Worm (Caenorhabditis elegans) whole organism, L3 larva: ENCODE measurements around the gene ttll-4.
A peak's percentile ranks its signal among the peaks of the same experiment; 100 is the strongest.

ENCODE experiments used
- R02D3.7 ChIP-seq: fragments of 150-350 bp; optimal IDR thresholded peaks from 2 replicates; lab custom pipeline; 2014; ENCODE audit warnings: missing biosample characterization, missing genetic modification characterization
- ZK546.5 ChIP-seq: sonication (generic microtip); optimal IDR thresholded peaks from 2 replicates; lab custom pipeline; 2017; ENCODE audit warnings: missing biosample characterization, missing genetic modification characterization
- aly-2 ChIP-seq: fragments of 150-350 bp; optimal IDR thresholded peaks from 2 replicates; lab custom pipeline; 2014; ENCODE audit warnings: missing biosample characterization, missing genetic modification characterization
- ama-1 ChIP-seq: fragments of 150-350 bp; optimal IDR thresholded peaks from 2 replicates; lab custom pipeline; 2018
- ceh-16 ChIP-seq: sonication (generic microtip); optimal IDR thresholded peaks from 2 replicates; lab custom pipeline; 2017; ENCODE audit warnings: missing biosample characterization, missing genetic modification characterization
- ceh-28 ChIP-seq: fragments of 150-350 bp; optimal IDR thresholded peaks from 2 replicates; lab custom pipeline; 2014; ENCODE audit warnings: missing biosample characterization, missing genetic modification reagents, missing genetic modification characterization
- ceh-82 ChIP-seq: fragments of 150-350 bp; optimal IDR thresholded peaks from 2 replicates; lab custom pipeline; 2014; ENCODE audit warnings: missing biosample characterization, missing genetic modification characterization
- ceh-9 ChIP-seq: sonication (generic microtip); optimal IDR thresholded peaks from 2 replicates; lab custom pipeline; 2018; ENCODE audit warnings: missing biosample characterization, missing genetic modification characterization
- egl-27 ChIP-seq: sonication (generic microtip); optimal IDR thresholded peaks from 4 replicates; lab custom pipeline; 2017; ENCODE audit warnings: missing biosample characterization, missing genetic modification reagents, missing genetic modification characterization
- egl-5 ChIP-seq: fragments of 150-350 bp; optimal IDR thresholded peaks from 2 replicates; lab custom pipeline; 2017; ENCODE audit warnings: missing biosample characterization, missing genetic modification reagents, missing genetic modification characterization, inconsistent platforms
- elt-1 ChIP-seq: fragments of 150-350 bp; optimal IDR thresholded peaks from 2 replicates; lab custom pipeline; 2014; ENCODE audit warnings: missing biosample characterization, missing genetic modification characterization
- elt-3 ChIP-seq, 3 experiments: fragments of 150-350 bp in 1 of 3; sonication (generic microtip) in 2 of 3; optimal IDR thresholded peaks; 2 replicates in 2 of 3; 4 replicates in 1 of 3; lab custom pipeline; 2014 to 2017; ENCODE audit warnings: missing biosample characterization in 3 of 3, missing genetic modification characterization in 3 of 3
- eor-1 ChIP-seq, 2 experiments: fragments of 150-350 bp; optimal IDR thresholded peaks; 2 replicates each; lab custom pipeline; 2014 to 2018; ENCODE audit warnings: missing biosample characterization in 2 of 2, missing genetic modification characterization in 2 of 2
- fkh-2 ChIP-seq: fragments of 150-350 bp; optimal IDR thresholded peaks from 2 replicates; lab custom pipeline; 2014; ENCODE audit warnings: missing biosample characterization, missing genetic modification reagents, missing genetic modification characterization
- fos-1 ChIP-seq: fragments of 150-350 bp; optimal IDR thresholded peaks from 2 replicates; lab custom pipeline; 2014; ENCODE audit warnings: missing biosample characterization, missing genetic modification characterization
- jun-1 ChIP-seq: fragments of 150-350 bp; optimal IDR thresholded peaks from 2 replicates; lab custom pipeline; 2014; ENCODE audit warnings: missing biosample characterization, missing genetic modification reagents, missing genetic modification characterization
- lin-15B ChIP-seq: fragments of 150-350 bp; optimal IDR thresholded peaks from 2 replicates; lab custom pipeline; 2014; ENCODE audit warnings: missing biosample characterization, missing genetic modification characterization
- lin-39 ChIP-seq: fragments of 150-350 bp; optimal IDR thresholded peaks from 2 replicates; lab custom pipeline; 2018; ENCODE audit warnings: missing biosample characterization, missing genetic modification reagents, missing genetic modification characterization
- lsy-12 ChIP-seq: sonication (generic microtip); optimal IDR thresholded peaks from 2 replicates; lab custom pipeline; 2016; ENCODE audit warnings: mild to moderate bottlenecking, missing genetic modification characterization, missing compliant biosample characterization
- mdl-1 ChIP-seq: fragments of 150-350 bp; optimal IDR thresholded peaks from 2 replicates; lab custom pipeline; 2014; ENCODE audit warnings: missing biosample characterization, missing genetic modification characterization
- mml-1 ChIP-seq: fragments of 150-350 bp; sonication (generic microtip); optimal IDR thresholded peaks from 3 replicates; lab custom pipeline; 2014; ENCODE audit warnings: missing biosample characterization, missing genetic modification characterization
- nfya-1 ChIP-seq: sonication (generic microtip); optimal IDR thresholded peaks from 2 replicates; lab custom pipeline; 2017; ENCODE audit warnings: missing genetic modification characterization, mild to moderate bottlenecking, missing compliant biosample characterization, antibody characterized with exemption, moderate library complexity; ENCODE audit not compliant: insufficient read depth
- nhr-11 ChIP-seq: fragments of 150-350 bp; optimal IDR thresholded peaks from 2 replicates; lab custom pipeline; 2014; ENCODE audit warnings: missing biosample characterization, missing genetic modification characterization
- nhr-12 ChIP-seq: fragments of 150-350 bp; optimal IDR thresholded peaks from 2 replicates; lab custom pipeline; 2014; ENCODE audit warnings: missing biosample characterization, missing genetic modification characterization
- nhr-23 ChIP-seq: fragments of 150-350 bp; optimal IDR thresholded peaks from 2 replicates; lab custom pipeline; 2014; ENCODE audit warnings: missing biosample characterization, missing genetic modification reagents, missing genetic modification characterization
- nhr-237 ChIP-seq: fragments of 150-350 bp; optimal IDR thresholded peaks from 2 replicates; lab custom pipeline; 2014; ENCODE audit warnings: missing biosample characterization, missing genetic modification characterization
- nhr-25 ChIP-seq: sonication (generic microtip); optimal IDR thresholded peaks from 2 replicates; lab custom pipeline; 2017; ENCODE audit warnings: missing biosample characterization, missing genetic modification characterization
- nhr-28 ChIP-seq: fragments of 150-350 bp; optimal IDR thresholded peaks from 2 replicates; lab custom pipeline; 2014; ENCODE audit warnings: missing biosample characterization, missing genetic modification characterization
- nhr-43 ChIP-seq: sonication (generic microtip); optimal IDR thresholded peaks from 2 replicates; lab custom pipeline; 2016; ENCODE audit warnings: mild to moderate bottlenecking, missing genetic modification characterization, missing compliant biosample characterization; ENCODE audit not compliant: poor library complexity, severe bottlenecking
- nhr-67 ChIP-seq: fragments of 150-350 bp; optimal IDR thresholded peaks from 2 replicates; lab custom pipeline; 2014; ENCODE audit warnings: missing biosample characterization, missing genetic modification characterization
- nhr-76 ChIP-seq: fragments of 150-350 bp; sonication (generic microtip); optimal IDR thresholded peaks from 5 replicates; lab custom pipeline; 2014; ENCODE audit warnings: missing biosample characterization, missing genetic modification characterization
- pha-4 ChIP-seq: fragments of 150-350 bp; optimal IDR thresholded peaks from 2 replicates; lab custom pipeline; 2014; ENCODE audit warnings: missing biosample characterization, missing genetic modification reagents, missing genetic modification characterization
- pqm-1 ChIP-seq: fragments of 150-350 bp; optimal IDR thresholded peaks from 2 replicates; lab custom pipeline; 2017; ENCODE audit warnings: missing biosample characterization, missing genetic modification characterization, inconsistent platforms
- sea-2 ChIP-seq: fragments of 150-350 bp; sonication (generic microtip); optimal IDR thresholded peaks from 4 replicates; lab custom pipeline; 2014; ENCODE audit warnings: missing biosample characterization, missing genetic modification reagents, missing genetic modification characterization
- skn-1 ChIP-seq: fragments of 150-350 bp; optimal IDR thresholded peaks from 2 replicates; lab custom pipeline; 2014; ENCODE audit warnings: missing biosample characterization, missing genetic modification characterization
- snpc-4 ChIP-seq: fragments of 150-350 bp; optimal IDR thresholded peaks from 2 replicates; lab custom pipeline; 2014; ENCODE audit warnings: missing biosample characterization, missing genetic modification characterization
- tbx-2 ChIP-seq: sonication (generic microtip); optimal IDR thresholded peaks from 2 replicates; lab custom pipeline; 2016; ENCODE audit warnings: mild to moderate bottlenecking, missing genetic modification characterization, missing compliant biosample characterization
- unc-62 ChIP-seq: fragments of 150-350 bp; sonication (generic microtip); optimal IDR thresholded peaks from 4 replicates; lab custom pipeline; 2014; ENCODE audit warnings: missing biosample characterization, missing genetic modification reagents, missing genetic modification characterization
- zag-1 ChIP-seq: fragments of 150-350 bp; optimal IDR thresholded peaks from 2 replicates; lab custom pipeline; 2014; ENCODE audit warnings: missing biosample characterization, missing genetic modification characterization
- ztf-4 ChIP-seq: fragments of 150-350 bp; optimal IDR thresholded peaks from 2 replicates; lab custom pipeline; 2014; ENCODE audit warnings: missing biosample characterization, missing genetic modification characterization

The ttll-4 gene

ce11 chrIII:10085574-10085973 lies 38.4 kb upstream of the ttll-4 start:
- TF ChIP-seq aly-2 (tag; lab: Kevin White, UChicago) = no peak
- no peak for TF ChIP-seq zag-1 (tag; lab: Kevin White, UChicago)
- TF ChIP-seq lsy-12 (tag; lab: Kevin White, UChicago) = no peak
- TF ChIP-seq lin-15B (tag; lab: Kevin White, UChicago) = no peak
- TF ChIP-seq nhr-237 (tag; lab: Kevin White, UChicago) = no peak
- TF ChIP-seq elt-3 (tag; optimal IDR thresholded peaks at IDR 0.05; lab: Kevin White, UChicago) = no peak
- TF ChIP-seq eor-1 (tag; optimal IDR thresholded peaks at IDR 0.05; lab: Kevin White, UChicago) = no peak
- no peak for TF ChIP-seq nhr-12
- TF ChIP-seq ceh-82 = no peak
- TF ChIP-seq fos-1 (tag; lab: Kevin White, UChicago) = no peak
- no peak for TF ChIP-seq ama-1 (lab: Kevin White, UChicago)
- no peak for TF ChIP-seq fkh-2 (tag; lab: Kevin White, UChicago)
- no peak for TF ChIP-seq egl-27 (tag; lab: Kevin White, UChicago)
- no peak for TF ChIP-seq nhr-76 (tag; lab: Kevin White, UChicago)
- TF ChIP-seq snpc-4 (tag; lab: Kevin White, UChicago) = no peak
- no peak for TF ChIP-seq nhr-23 (tag; lab: Kevin White, UChicago)
- TF ChIP-seq ztf-4 (tag; lab: Kevin White, UChicago) = no peak
- TF ChIP-seq, all 47 proteins: peak for 0

ce11 chrIII:10085983-10086382 lies 38.0 kb upstream of the ttll-4 start, which contains the start of gene T16H12.2:
T16H12.2 (plus strand) TSS chrIII:10086283.
- no peak for TF ChIP-seq ceh-16 (tag; lab: Kevin White, UChicago)
- no peak for TF ChIP-seq ZK546.5 (tag; lab: Kevin White, UChicago)
- no peak for TF ChIP-seq elt-3 (tag; optimal IDR thresholded peaks at IDR 0.05; lab: Kevin White, UChicago)
- TF ChIP-seq nhr-12 = no peak
- TF ChIP-seq unc-62 (GFP tag; lab: Kevin White, UChicago) = no peak
- no peak for TF ChIP-seq eor-1 (tag; optimal IDR thresholded peaks at IDR 0.05; lab: Kevin White, UChicago)
- TF ChIP-seq nhr-28 (tag; lab: Kevin White, UChicago) = no peak
- no peak for TF ChIP-seq nhr-25 (tag; lab: Kevin White, UChicago)
- TF ChIP-seq snpc-4 (tag; lab: Kevin White, UChicago) = no peak
- TF ChIP-seq R02D3.7 = no peak
- no peak for TF ChIP-seq jun-1 (tag; lab: Kevin White, UChicago)
- TF ChIP-seq, all 47 proteins: peak for 0

- TF ChIP-seq ceh-28 (tag; lab: Kevin White, UChicago) = no peak
- TF ChIP-seq jun-1 (tag; lab: Kevin White, UChicago) = no peak
These were observed 35.4 kb upstream of the ttll-4 start, which contains the start of gene hal-2 for ce11 chrIII:10088508-10088981. hal-2 (minus strand) TSS chrIII:10088931.

ce11 chrIII:10090685-10091084 lies 33.3 kb upstream of the ttll-4 start, which contains the start of gene gtf-2H2C:
gtf-2H2C (minus strand) TSS chrIII:10090785.
- TF ChIP-seq nhr-25 (tag; lab: Kevin White, UChicago) (no peak), nhr-67 (no peak), ZK546.5 (tag; lab: Kevin White, UChicago) (no peak), jun-1 (tag; lab: Kevin White, UChicago) (no peak), pqm-1 (tag; lab: Kevin White, UChicago) (no peak), nhr-11 (tag; lab: Kevin White, UChicago) (no peak), ceh-82 (no peak), eor-1 (tag; optimal IDR thresholded peaks at IDR 0.05; lab: Kevin White, UChicago) (no peak), ceh-9 (no peak), lsy-12 (tag; lab: Kevin White, UChicago) (no peak), tbx-2 (tag; lab: Kevin White, UChicago) (no peak), snpc-4 (tag; lab: Kevin White, UChicago) (no peak), ceh-28 (tag; lab: Kevin White, UChicago) (no peak), skn-1 (tag; lab: Kevin White, UChicago) (no peak), fos-1 (tag; lab: Kevin White, UChicago) (no peak)

- no peak for TF ChIP-seq tbx-2 (tag; lab: Kevin White, UChicago)
- no peak for TF ChIP-seq mdl-1
- TF ChIP-seq lin-39 (tag; lab: Kevin White, UChicago) = no peak
- TF ChIP-seq sea-2 (GFP tag; lab: Kevin White, UChicago) = no peak
- TF ChIP-seq nfya-1 (tag; lab: Kevin White, UChicago) = peak; percentile 22
- peak; percentile 43 for TF ChIP-seq pha-4 (tag; lab: Kevin White, UChicago)
- no peak for TF ChIP-seq mml-1 (tag; lab: Kevin White, UChicago)
- TF ChIP-seq nhr-28 (tag; lab: Kevin White, UChicago) = no peak
- no peak for TF ChIP-seq elt-1 (tag; lab: Kevin White, UChicago)
- no peak for TF ChIP-seq nhr-76 (tag; lab: Kevin White, UChicago)
- TF ChIP-seq ZK546.5 (tag; lab: Kevin White, UChicago) = no peak
- TF ChIP-seq egl-5 (tag; lab: Kevin White, UChicago) = no peak
- TF ChIP-seq ceh-28 (tag; lab: Kevin White, UChicago) = no peak
- TF ChIP-seq nhr-25 (tag; lab: Kevin White, UChicago) = no peak
- TF ChIP-seq lsy-12 (tag; lab: Kevin White, UChicago) = peak; percentile 30
- TF ChIP-seq lin-15B (tag; lab: Kevin White, UChicago) = peak; percentile 12
- TF ChIP-seq ceh-9 = no peak
- TF ChIP-seq snpc-4 (tag; lab: Kevin White, UChicago) = no peak
- TF ChIP-seq fos-1 (tag; lab: Kevin White, UChicago) = no peak
- no peak for TF ChIP-seq nhr-43
These were observed 30.9 kb upstream of the ttll-4 start for ce11 chrIII:10093093-10093492.
